Fruit fly (Drosophila melanogaster) S2 (cell line): ENCODE measurements around the gene CG42591.

ENCODE experiments used
- CG8478 ChIP-seq: fragments of >200 bp; optimal IDR thresholded peaks from 2 replicates; lab custom pipeline; 2018
- CTCF ChIP-seq, 2 experiments: fragments of >200 bp; optimal IDR thresholded peaks; 2 replicates each; lab custom pipeline; 2018

DNA sequence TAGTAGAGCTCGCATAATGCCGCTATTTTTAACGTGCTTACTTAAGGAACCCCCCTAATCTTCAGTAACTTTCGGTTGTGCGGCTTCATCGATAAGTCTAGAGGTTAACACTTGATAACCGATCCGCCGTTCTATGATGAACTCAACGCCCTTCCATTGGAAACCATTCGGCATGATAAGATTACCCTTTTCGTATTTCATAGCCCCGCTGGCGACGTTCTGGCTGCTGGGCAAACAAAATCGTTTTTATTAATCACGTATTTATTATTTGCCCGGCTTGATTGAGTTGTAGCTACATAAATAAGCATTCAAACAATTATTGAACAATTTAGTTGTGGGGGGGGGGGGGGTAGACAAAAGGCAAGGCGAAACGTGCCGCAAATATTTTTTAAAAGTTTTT is 23.8 kb upstream of the CG42591 start:
- TF ChIP-seq CG8478 (lab: Kevin White, UChicago) (no peak), CTCF (optimal IDR thresholded peaks at IDR 0.05; lab: Kevin White, UChicago) (no peak)
